Worm (Caenorhabditis elegans): Measurements from ENCODE around the gene pqn-8.

DNA sequence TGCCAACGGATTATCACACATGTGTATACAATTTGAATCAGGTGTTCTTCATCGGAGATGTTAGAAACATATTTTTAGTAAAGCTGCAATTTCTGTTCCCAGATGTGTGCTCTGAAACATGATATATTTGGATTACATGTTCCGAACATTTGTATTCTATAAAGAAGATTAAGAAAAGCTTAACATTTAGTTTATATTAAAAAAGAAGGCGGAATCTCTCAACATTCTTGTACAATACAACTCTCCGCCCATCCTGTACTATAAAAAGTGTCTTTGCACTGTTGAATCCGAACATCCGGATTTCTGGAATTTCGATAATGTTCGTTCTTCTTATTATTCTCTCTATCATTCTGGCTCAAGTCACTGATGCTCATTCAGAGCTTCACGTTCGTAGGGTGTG is 30.2 kb upstream of the pqn-8 start, which contains the start of gene ins-23:
- TF ChIP-seq ama-1 (optimal IDR thresholded peaks at IDR 0.05) (no peak), tbx-37 (GFP tag; conservative IDR thresholded peaks at IDR 0.05) (no peak), hmbx-1 (tag; optimal IDR thresholded peaks at IDR 0.05) (no peak), tbx-11 (GFP tag; IDR thresholded peaks at IDR 0.05) (no peak), ceh-36 (tag; optimal IDR thresholded peaks at IDR 0.05) (no peak), B0310.2 (tag; optimal IDR thresholded peaks at IDR 0.05) (no peak), hnd-1 (tag; optimal IDR thresholded peaks at IDR 0.05) (no peak), scrt-1 (GFP tag; IDR thresholded peaks at IDR 0.05) (no peak), tra-4 (tag; optimal IDR thresholded peaks at IDR 0.05) (no peak)
